Fruit fly (Drosophila melanogaster) whole organism: ENCODE data around the gene Irk1.

Experiments
- EcR ChIP-seq, 2 experiments: fragments of >200 bp; optimal IDR thresholded peaks; 2 replicates each; lab custom pipeline; 2017; ENCODE audit warnings: missing biosample characterization in 2 of 2, missing genetic modification characterization in 2 of 2, missing genetic modification reagents in 2 of 2
- pan ChIP-seq: fragments of >200 bp; optimal IDR thresholded peaks from 2 replicates; lab custom pipeline; 2017
- psq ChIP-seq: fragments of >200 bp; optimal IDR thresholded peaks from 2 replicates; lab custom pipeline; 2017

DNA sequence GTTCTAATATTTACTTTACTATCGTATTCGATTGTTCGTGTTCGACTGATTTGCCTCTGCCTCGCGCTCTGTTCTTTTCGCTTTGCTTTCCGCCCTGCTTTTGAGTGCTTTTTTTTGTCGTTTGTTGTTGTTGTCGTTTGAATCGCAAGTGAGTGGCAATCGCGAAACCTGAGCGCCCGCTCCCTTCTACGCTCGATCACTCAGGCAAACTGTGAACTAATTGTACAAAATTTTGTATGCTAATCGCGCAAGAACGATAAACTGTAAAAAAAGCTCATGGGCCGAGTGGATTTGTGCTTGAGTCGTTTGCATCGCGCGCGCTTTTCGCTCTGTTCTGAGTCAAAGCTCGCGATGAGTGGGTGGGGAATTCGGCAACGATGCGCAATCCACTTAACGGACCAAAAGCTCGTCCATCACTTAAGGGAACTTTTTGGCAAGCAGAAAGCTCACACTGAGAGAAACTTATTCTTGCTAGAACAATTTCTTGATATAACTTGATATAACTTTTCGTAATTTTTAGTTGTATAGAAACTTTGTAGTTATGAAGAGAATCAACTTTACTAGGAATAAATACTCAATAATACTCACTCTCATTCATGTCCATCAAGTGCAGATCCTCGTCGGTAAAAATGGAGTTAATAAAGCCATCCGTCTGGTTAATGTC lies 23.1 kb downstream of the Irk1 start:
- no peak for TF ChIP-seq psq (lab: Kevin White, UChicago)
- TF ChIP-seq EcR (GFP tag; optimal IDR thresholded peaks at IDR 0.05; lab: Kevin White, UChicago) = no peak
- TF ChIP-seq pan (lab: Kevin White, UChicago) = no peak
